Fruit fly (Drosophila melanogaster): ENCODE results near the gene Dip-B.
A peak's percentile ranks its signal among the peaks of the same experiment; 100 is the strongest.

Dip-B gene

dm6 chr3R:13820483-13820882 is 38.4 kb downstream of the Dip-B start (continued):
- TF ChIP-seq CG1832 (GFP tag; optimal IDR thresholded peaks at IDR 0.05) (no peak), Asciz (GFP tag; optimal IDR thresholded peaks at IDR 0.05) (peak; percentile 57), CG17359 (tag; optimal IDR thresholded peaks at IDR 0.05) (peak; percentile 11), Usf (GFP tag; optimal IDR thresholded peaks at IDR 0.05) (no peak), emc (GFP tag; optimal IDR thresholded peaks at IDR 0.05) (no peak), Bgb (GFP tag; IDR thresholded peaks at IDR 0.05; ENCODE audit: partially characterized antibody) (no peak), CG12942 (GFP tag; optimal IDR thresholded peaks at IDR 0.05) (no peak), CG18011 (GFP tag; optimal IDR thresholded peaks at IDR 0.05) (peak; percentile 47), Hr78 (GFP tag; optimal IDR thresholded peaks at IDR 0.05) (peak in 1 of 2 experiments; percentile 27), CG17328 (GFP tag; IDR thresholded peaks at IDR 0.05) (no peak), CG1024 (GFP tag; IDR thresholded peaks at IDR 0.05) (no peak), sd (tag; optimal IDR thresholded peaks at IDR 0.05) (peak; percentile 80), CG11456 (GFP tag; IDR thresholded peaks at IDR 0.05) (no peak), CG13894 (tag; optimal IDR thresholded peaks at IDR 0.05) (no peak), CG8359 (GFP tag; optimal IDR thresholded peaks at IDR 0.05; ENCODE audit: borderline replicate concordance) (no peak), Med (GFP tag) (peak; percentile 69), HmgD (GFP tag; optimal IDR thresholded peaks at IDR 0.05) (no peak), Vsx1 (GFP tag; optimal IDR thresholded peaks at IDR 0.05) (peak; percentile 44), exex (tag; optimal IDR thresholded peaks at IDR 0.05) (no peak), Stat92E (GFP tag; optimal IDR thresholded peaks at IDR 0.05) (peak in 1 of 3 experiments; percentile 54), ranshi (GFP tag; IDR thresholded peaks at IDR 0.05) (no peak), unpg (GFP tag; optimal IDR thresholded peaks at IDR 0.05) (peak; percentile 22), Oli (tag; optimal IDR thresholded peaks at IDR 0.05) (no peak), CG10321 (GFP tag; IDR thresholded peaks at IDR 0.05) (no peak), p53 (GFP tag; optimal IDR thresholded peaks at IDR 0.05) (no peak), Dll (GFP tag; IDR thresholded peaks at IDR 0.05; ENCODE audit: partially characterized antibody) (no peak), CG8388 (GFP tag; optimal IDR thresholded peaks at IDR 0.05) (peak; percentile 4), Drgx (GFP tag; IDR thresholded peaks at IDR 0.05) (no peak), Fer2 (tag; optimal IDR thresholded peaks at IDR 0.05) (no peak), Scr (GFP tag; IDR thresholded peaks at IDR 0.05; ENCODE audit: partially characterized antibody) (no peak), Aef1 (GFP tag; IDR thresholded peaks at IDR 0.05) (0 out of 3 replicates have a peak, but pooled peaks have one; percentile 16), Camta (GFP tag; optimal IDR thresholded peaks at IDR 0.05) (no peak), CG12071 (GFP tag; optimal IDR thresholded peaks at IDR 0.05) (no peak), tio (GFP tag; optimal IDR thresholded peaks at IDR 0.05) (no peak), Ssrp (tag; optimal IDR thresholded peaks at IDR 0.05) (no peak), Pdp1 (GFP tag; optimal IDR thresholded peaks at IDR 0.05) (peak in 1 of 2 experiments; percentile 22), tap (tag; optimal IDR thresholded peaks at IDR 0.05) (peak; percentile 7), CG34422 (GFP tag; IDR thresholded peaks at IDR 0.05) (no peak), CG9932 (GFP tag; IDR thresholded peaks at IDR 0.05) (no peak), CG2678 (tag; optimal IDR thresholded peaks at IDR 0.05) (peak; percentile 33), ac (GFP tag; optimal IDR thresholded peaks at IDR 0.05) (no peak), CG6813 (GFP tag; optimal IDR thresholded peaks at IDR 0.05) (peak; percentile 23), CG15696 (tag; optimal IDR thresholded peaks at IDR 0.05) (no peak), Ets65A (GFP tag) (peak; percentile 35), hkb (optimal IDR thresholded peaks at IDR 0.05) (no peak), hkb (GFP tag; IDR thresholded peaks at IDR 0.05) (no peak), sens (GFP tag) (peak; percentile 40), grau (tag; optimal IDR thresholded peaks at IDR 0.05) (no peak), CG4854 (GFP tag; optimal IDR thresholded peaks at IDR 0.05) (no peak), CG30403 (GFP tag; optimal IDR thresholded peaks at IDR 0.05) (no peak)

Data from whole organism, embryonic.